Worm (Caenorhabditis elegans) whole organism, young adult: ENCODE results near the gene F47B10.6.

ENCODE experiments used
- B0019.2 ChIP-seq: fragments of 200-800 bp; sonication (Bioruptor generic); conservative IDR thresholded peaks from 2 replicates; pipeline ENCODE4 v1.3.6; 2022; ENCODE audit warnings: missing genetic modification reagents, missing genetic modification characterization, missing compliant biosample characterization
- B0336.3 ChIP-seq: fragments of 200-800 bp; sonication (Bioruptor generic); IDR thresholded peaks from 2 replicates; pipeline ENCODE4 v1.3.6; 2022; ENCODE audit warnings: missing genetic modification characterization, missing compliant biosample characterization
- C06A6.2 ChIP-seq: fragments of 200-800 bp; sonication (Bioruptor generic); conservative IDR thresholded peaks from 2 replicates; pipeline ENCODE4 v1.3.6; 2022; ENCODE audit warnings: missing genetic modification characterization, missing compliant biosample characterization
- F33H1.4 ChIP-seq: fragments of 200-800 bp; sonication (Bioruptor generic); IDR thresholded peaks from 2 replicates; pipeline ENCODE4 v1.3.6; 2022; ENCODE audit warnings: missing genetic modification reagents, missing genetic modification characterization, missing compliant biosample characterization
- F57C9.4 ChIP-seq: sonication (generic microtip); optimal IDR thresholded peaks from 2 replicates; lab custom pipeline; 2017; ENCODE audit warnings: mild to moderate bottlenecking, missing genetic modification characterization, missing compliant biosample characterization
- K11D2.4 ChIP-seq: fragments of 200-800 bp; sonication (Bioruptor generic); IDR thresholded peaks from 2 replicates; pipeline ENCODE4 v1.3.6; 2022; ENCODE audit warnings: missing genetic modification reagents, missing genetic modification characterization, missing compliant biosample characterization
- akir-1 ChIP-seq: fragments of 200-800 bp; sonication (Bioruptor generic); optimal IDR thresholded peaks from 2 replicates; lab custom pipeline; 2018; ENCODE audit warnings: mild to moderate bottlenecking, missing genetic modification characterization, moderate library complexity, missing compliant biosample characterization
- atf-7 ChIP-seq: sonication (generic microtip); optimal IDR thresholded peaks from 2 replicates; lab custom pipeline; 2017; ENCODE audit warnings: mild to moderate bottlenecking, missing genetic modification characterization, missing compliant biosample characterization
- cebp-1 ChIP-seq, 2 experiments: fragments of 200-800 bp in 1 of 2; sonication (Bioruptor generic) in 1 of 2; sonication (generic microtip) in 1 of 2; IDR thresholded peaks in 1 of 2; optimal IDR thresholded peaks in 1 of 2; 2 replicates each; pipeline versions ENCODE4 v1.3.6 to Lab custom; 2017 to 2022; ENCODE audit warnings: missing compliant biosample characterization in 2 of 2, missing genetic modification characterization in 2 of 2, mild to moderate bottlenecking in 1 of 2, missing genetic modification reagents in 1 of 2, moderate library complexity in 1 of 2
- ceh-58 ChIP-seq: fragments of 200-800 bp; sonication (Bioruptor generic); IDR thresholded peaks from 2 replicates; pipeline ENCODE4 v1.3.6; 2022; ENCODE audit warnings: missing genetic modification characterization, missing compliant biosample characterization
- chd-7 ChIP-seq: sonication (generic microtip); optimal IDR thresholded peaks from 2 replicates; lab custom pipeline; 2016; ENCODE audit warnings: mild to moderate bottlenecking, missing genetic modification characterization, moderate library complexity, missing compliant biosample characterization
- die-1 ChIP-seq: sonication (generic microtip); optimal IDR thresholded peaks from 2 replicates; lab custom pipeline; 2016; ENCODE audit warnings: missing genotype, mild to moderate bottlenecking, missing genetic modification characterization, missing compliant biosample characterization
- dox-1 ChIP-seq: fragments of 200-800 bp; sonication (Bioruptor generic); IDR thresholded peaks from 2 replicates; pipeline ENCODE4 v1.3.6; 2022; ENCODE audit warnings: missing genetic modification reagents, missing genetic modification characterization, missing compliant biosample characterization
- efl-1 ChIP-seq: fragments of 150-350 bp; optimal IDR thresholded peaks from 2 replicates; lab custom pipeline; 2014; ENCODE audit warnings: missing biosample characterization, missing genetic modification reagents, missing genetic modification characterization
- egl-18 ChIP-seq: fragments of 200-800 bp; sonication (Bioruptor generic); IDR thresholded peaks from 2 replicates; pipeline ENCODE4 v1.3.6; 2022; ENCODE audit warnings: missing genetic modification reagents, missing genetic modification characterization, missing compliant biosample characterization
- egl-44 ChIP-seq: fragments of 200-800 bp; sonication (Bioruptor generic); IDR thresholded peaks from 2 replicates; pipeline ENCODE4 v1.3.6; 2022; ENCODE audit warnings: missing genetic modification reagents, missing genetic modification characterization, missing compliant biosample characterization
- hlh-26 ChIP-seq: fragments of 200-800 bp; sonication (Bioruptor generic); conservative IDR thresholded peaks from 2 replicates; pipeline ENCODE4 v1.3.6; 2022; ENCODE audit warnings: missing genetic modification reagents, missing genetic modification characterization, missing compliant biosample characterization
- hmg-1.2 ChIP-seq: fragments of 200-800 bp; sonication (Bioruptor generic); IDR thresholded peaks from 2 replicates; pipeline ENCODE4 v1.3.6; 2022; ENCODE audit warnings: missing genetic modification reagents, missing genetic modification characterization, missing compliant biosample characterization
- hrde-1 ChIP-seq: sonication (generic microtip); optimal IDR thresholded peaks from 2 replicates; lab custom pipeline; 2016; ENCODE audit warnings: missing genetic modification characterization, mild to moderate bottlenecking, missing compliant biosample characterization, moderate library complexity, missing genotype, missing genetic modification reagents, borderline replicate concordance
- lin-26 ChIP-seq: fragments of 200-800 bp; sonication (Bioruptor generic); IDR thresholded peaks from 2 replicates; pipeline ENCODE4 v1.3.6; 2022; ENCODE audit warnings: missing genetic modification reagents, missing genetic modification characterization, missing compliant biosample characterization
- lsl-1 ChIP-seq: fragments of 200-800 bp; sonication (Bioruptor generic); optimal IDR thresholded peaks from 2 replicates; lab custom pipeline; 2018; ENCODE audit warnings: mild to moderate bottlenecking, missing genetic modification characterization, moderate library complexity, missing compliant biosample characterization
- madf-6 ChIP-seq: fragments of 200-800 bp; sonication (Bioruptor generic); IDR thresholded peaks from 2 replicates; pipeline ENCODE4 v1.3.6; 2022; ENCODE audit warnings: missing genetic modification reagents, missing genetic modification characterization, missing compliant biosample characterization
- mcd-1 ChIP-seq: fragments of 200-800 bp; sonication (Bioruptor generic); IDR thresholded peaks from 2 replicates; pipeline ENCODE4 v1.3.6; 2022; ENCODE audit warnings: missing genetic modification reagents, missing genetic modification characterization, missing compliant biosample characterization
- nfya-1 ChIP-seq: sonication (generic microtip); optimal IDR thresholded peaks from 2 replicates; lab custom pipeline; 2017; ENCODE audit warnings: antibody characterized with exemption, missing compliant biosample characterization, missing genetic modification characterization, borderline replicate concordance; ENCODE audit not compliant: insufficient read depth
- nfya-2 ChIP-seq: fragments of 200-800 bp; sonication (Bioruptor generic); IDR thresholded peaks from 2 replicates; pipeline ENCODE4 v1.3.6; 2022; ENCODE audit warnings: missing genetic modification reagents, missing genetic modification characterization, missing compliant biosample characterization
- nhr-179 ChIP-seq: sonication (generic microtip); optimal IDR thresholded peaks from 2 replicates; lab custom pipeline; 2016; ENCODE audit warnings: mild to moderate bottlenecking, missing genetic modification characterization, missing compliant biosample characterization
- repo-1 ChIP-seq: sonication (generic microtip); optimal IDR thresholded peaks from 2 replicates; lab custom pipeline; 2017; ENCODE audit warnings: mild to moderate bottlenecking, missing genetic modification characterization, missing compliant biosample characterization
- rpc-1 ChIP-seq, 2 experiments: fragments of 150-350 bp in 1 of 2; sonication (generic microtip) in 1 of 2; optimal IDR thresholded peaks; 2 replicates each; lab custom pipeline; 2014 to 2018; ENCODE audit warnings: missing biosample characterization in 1 of 2, missing genetic modification characterization in 1 of 2, missing genetic modification reagents in 1 of 2, missing genotype in 1 of 2
- snpc-1.1 ChIP-seq: sonication (generic microtip); optimal IDR thresholded peaks from 2 replicates; lab custom pipeline; 2017; ENCODE audit warnings: missing genetic modification characterization, mild to moderate bottlenecking, missing compliant biosample characterization, antibody characterized with exemption, moderate library complexity, missing genotype, missing genetic modification reagents; ENCODE audit not compliant: insufficient read depth
- snpc-3.4 ChIP-seq: sonication (generic microtip); optimal IDR thresholded peaks from 2 replicates; lab custom pipeline; 2017; ENCODE audit warnings: missing genetic modification characterization, mild to moderate bottlenecking, missing compliant biosample characterization, antibody characterized with exemption, moderate library complexity, missing genotype, missing genetic modification reagents
- somi-1 ChIP-seq: fragments of 200-800 bp; sonication (Bioruptor generic); optimal IDR thresholded peaks from 2 replicates; lab custom pipeline; 2018; ENCODE audit warnings: mild to moderate bottlenecking, missing genetic modification characterization, missing compliant biosample characterization
- tlf-1 ChIP-seq: fragments of 200-800 bp; sonication (Bioruptor generic); optimal IDR thresholded peaks from 2 replicates; lab custom pipeline; 2018; ENCODE audit warnings: mild to moderate bottlenecking, missing genetic modification characterization, missing compliant biosample characterization
- unc-130 ChIP-seq: sonication (generic microtip); optimal IDR thresholded peaks from 2 replicates; lab custom pipeline; 2016; ENCODE audit warnings: missing genetic modification reagents, missing genetic modification characterization, missing compliant biosample characterization
- ztf-26 ChIP-seq: sonication (generic microtip); optimal IDR thresholded peaks from 2 replicates; lab custom pipeline; 2017; ENCODE audit warnings: missing genetic modification characterization, missing compliant biosample characterization

Gene F47B10.6

ce11 chrX:10885872-10886271 lies 2.4 kb upstream of the F47B10.6 start, which contains the start of gene T21E8.5:
Gene T21E8.5, plus strand, starts transcription at chrX:10886172.
- TF ChIP-seq repo-1 = no peak
- TF ChIP-seq B0336.3 (GFP tag; lab: Robert Waterston, UW) = no peak
- no peak for TF ChIP-seq ztf-26
- no peak for TF ChIP-seq die-1
- TF ChIP-seq F57C9.4 (tag; lab: Kevin White, UChicago) = no peak
- no peak for TF ChIP-seq madf-6 (GFP tag; lab: Robert Waterston, UW)
- TF ChIP-seq somi-1 (GFP tag; lab: Kevin White, UChicago) = no peak
- no peak for TF ChIP-seq snpc-3.4 (tag; lab: Kevin White, UChicago)
- no peak for TF ChIP-seq hmg-1.2 (GFP tag; lab: Robert Waterston, UW)
- TF ChIP-seq tlf-1 = no peak
- no peak for TF ChIP-seq efl-1 (GFP tag; lab: Kevin White, UChicago)
- TF ChIP-seq snpc-1.1 (tag; lab: Kevin White, UChicago) = no peak
- no peak for TF ChIP-seq B0019.2 (GFP tag; lab: Robert Waterston, UW)
- no peak for TF ChIP-seq nhr-179 (tag; lab: Kevin White, UChicago)

DNA sequence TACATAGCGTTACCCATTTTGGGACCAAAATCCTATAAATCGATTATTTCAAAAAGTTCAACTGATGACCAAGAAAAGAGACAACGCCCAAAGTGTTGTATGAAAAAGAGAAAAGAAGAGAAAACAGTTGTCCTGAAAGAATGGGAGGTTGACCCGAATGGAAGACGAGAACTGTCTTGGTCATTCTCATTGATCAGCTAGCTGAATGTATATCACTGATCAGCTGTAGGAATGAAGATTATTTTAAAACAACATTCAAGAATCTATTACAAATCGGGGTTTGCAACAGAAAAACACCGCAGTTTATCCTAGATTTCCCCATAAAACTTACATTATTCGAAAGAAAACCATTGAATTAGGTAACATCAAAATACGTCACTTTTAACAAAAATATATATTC lies 2.2 kb downstream of the F47B10.6 start, which contains the start of gene F47B10.5:
Gene F47B10.5, minus strand, starts transcription at position 101 of the 400 bp plus-strand sequence.
- TF ChIP-seq nfya-2 (GFP tag; lab: Robert Waterston, UW) (no peak), hlh-26 (GFP tag; lab: Robert Waterston, UW) (no peak), rpc-1 (optimal IDR thresholded peaks at IDR 0.05; lab: Kevin White, UChicago) (no peak), rpc-1 (tag; optimal IDR thresholded peaks at IDR 0.05; lab: Kevin White, UChicago) (no peak), nfya-1 (tag; lab: Kevin White, UChicago) (no peak), hrde-1 (tag; lab: Kevin White, UChicago) (no peak), lsl-1 (no peak), atf-7 (tag; lab: Kevin White, UChicago) (no peak), unc-130 (GFP tag; lab: Kevin White, UChicago) (no peak), K11D2.4 (GFP tag; lab: Robert Waterston, UW) (no peak), C06A6.2 (GFP tag; lab: Robert Waterston, UW) (no peak), ceh-58 (GFP tag; lab: Robert Waterston, UW) (no peak), mcd-1 (GFP tag; lab: Robert Waterston, UW) (no peak), egl-44 (GFP tag; lab: Robert Waterston, UW) (no peak), lin-26 (GFP tag; lab: Robert Waterston, UW) (no peak), dox-1 (GFP tag; lab: Robert Waterston, UW) (no peak), F33H1.4 (GFP tag; lab: Robert Waterston, UW) (no peak)

DNA sequence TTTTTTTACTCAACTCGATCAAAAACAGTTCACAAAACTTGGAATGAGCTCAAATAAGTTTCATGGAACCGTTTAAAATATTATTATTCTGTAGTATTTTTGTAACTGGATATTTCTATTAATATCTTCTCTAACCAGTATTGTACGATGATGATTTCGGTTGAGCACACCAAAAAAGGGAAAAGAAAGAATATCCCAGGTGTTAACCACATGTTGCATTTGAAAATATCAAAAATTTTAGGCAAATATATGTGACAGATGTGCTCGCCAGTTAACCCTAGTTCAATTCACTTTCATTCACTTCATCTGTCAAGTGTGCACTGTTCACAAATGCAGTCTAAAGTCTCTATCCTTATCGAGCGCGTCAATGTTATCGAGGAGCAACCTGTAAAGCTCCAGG lies 2.7 kb downstream of the F47B10.6 start, which contains the start of gene F47B10.4:
Gene F47B10.4, plus strand, starts transcription at position 301 of the 400 bp plus-strand sequence.
- TF ChIP-seq lsl-1 (no peak), egl-18 (GFP tag; lab: Robert Waterston, UW) (no peak), cebp-1 (GFP tag; IDR thresholded peaks at IDR 0.05; lab: Robert Waterston, UW) (no peak), cebp-1 (tag; optimal IDR thresholded peaks at IDR 0.05; lab: Kevin White, UChicago) (no peak), chd-7 (tag; lab: Kevin White, UChicago) (no peak), ztf-26 (no peak), akir-1 (no peak), snpc-3.4 (tag; lab: Kevin White, UChicago) (no peak), hmg-1.2 (GFP tag; lab: Robert Waterston, UW) (no peak)
